Fruit fly (Drosophila melanogaster) whole organism, embryonic: ENCODE data around the gene Trs20.

Experiments used
- Asciz ChIP-seq: fragments of 200-800 bp; sonication (Bioruptor generic); optimal IDR thresholded peaks from 2 replicates; lab custom pipeline; 2017; ENCODE audit warnings: missing biosample characterization, mild to moderate bottlenecking, missing genetic modification characterization, missing genetic modification reagents
- CG10321 ChIP-seq: fragments of 200-800 bp; sonication (Bioruptor generic); IDR thresholded peaks from 2 replicates; pipeline ENCODE4 v1.3.6; 2022; ENCODE audit warnings: missing biosample characterization, missing genetic modification characterization
- CG10431 ChIP-seq: fragments of 200-800 bp; sonication (Bioruptor generic); optimal IDR thresholded peaks from 3 replicates; lab custom pipeline; 2018; ENCODE audit warnings: missing biosample characterization, mild to moderate bottlenecking, missing genetic modification characterization
- CG10543 ChIP-seq: fragments of 200-800 bp; sonication (Bioruptor generic); optimal IDR thresholded peaks from 3 replicates; lab custom pipeline; 2017; ENCODE audit warnings: missing biosample characterization, mild to moderate bottlenecking, missing genetic modification characterization, moderate library complexity
- CG14441 ChIP-seq: fragments of 200-800 bp; sonication (Bioruptor generic); IDR thresholded peaks from 2 replicates; pipeline ENCODE4 v1.3.6; 2022; ENCODE audit warnings: missing biosample characterization, missing genetic modification characterization
- CG1647 ChIP-seq: fragments of 200-800 bp; sonication (Bioruptor generic); optimal IDR thresholded peaks from 3 replicates; lab custom pipeline; 2016; ENCODE audit warnings: missing biosample characterization, missing genetic modification characterization
- CG1832 ChIP-seq: fragments of 200-800 bp; sonication (Bioruptor generic); optimal IDR thresholded peaks from 2 replicates; lab custom pipeline; 2017; ENCODE audit warnings: missing biosample characterization, mild to moderate bottlenecking, missing genetic modification characterization, inconsistent platforms
- CG2889 ChIP-seq: fragments of 200-800 bp; sonication (Bioruptor generic); IDR thresholded peaks from 3 replicates; pipeline ENCODE4 v1.3.6; 2022; ENCODE audit warnings: missing biosample characterization, missing genetic modification characterization
- CG30020 ChIP-seq: fragments of 200-800 bp; optimal IDR thresholded peaks from 2 replicates; lab custom pipeline; 2019; ENCODE audit warnings: missing biosample characterization, mild to moderate bottlenecking, missing genetic modification characterization, moderate library complexity
- CG30403 ChIP-seq: fragments of 200-800 bp; sonication (Bioruptor generic); optimal IDR thresholded peaks from 3 replicates; lab custom pipeline; 2016; ENCODE audit warnings: missing biosample characterization, missing genetic modification characterization
- CG4360 ChIP-seq: fragments of 200-800 bp; sonication (Bioruptor generic); IDR thresholded peaks from 2 replicates; pipeline ENCODE4 v1.3.6; 2022; ENCODE audit warnings: missing biosample characterization, missing genetic modification characterization
- CG4707 ChIP-seq: fragments of 200-800 bp; sonication (Bioruptor generic); optimal IDR thresholded peaks from 2 replicates; lab custom pipeline; 2018; ENCODE audit warnings: missing biosample characterization, mild to moderate bottlenecking, missing genetic modification characterization, moderate library complexity
- CG6683 ChIP-seq: fragments of 200-800 bp; sonication (Bioruptor generic); optimal IDR thresholded peaks from 2 replicates; lab custom pipeline; 2017; ENCODE audit warnings: missing biosample characterization, mild to moderate bottlenecking, missing genetic modification characterization, missing genetic modification reagents
- CG7928 ChIP-seq: fragments of 200-800 bp; sonication (Bioruptor generic); optimal IDR thresholded peaks from 2 replicates; lab custom pipeline; 2017; ENCODE audit warnings: missing biosample characterization, mild to moderate bottlenecking, missing genetic modification characterization
- CG8290 ChIP-seq, 3 experiments: fragments of 200-800 bp; sonication (Bioruptor generic); optimal IDR thresholded peaks; 2 replicates each; lab custom pipeline; 2016 to 2019; ENCODE audit warnings: missing biosample characterization in 3 of 3, missing genetic modification characterization in 3 of 3, mild to moderate bottlenecking in 2 of 3, moderate library complexity in 1 of 3
- CG9932 ChIP-seq: fragments of 200-800 bp; sonication (Bioruptor generic); IDR thresholded peaks from 2 replicates; pipeline ENCODE4 v1.3.6; 2022; ENCODE audit warnings: missing biosample characterization, missing genetic modification characterization
- Doc3 ChIP-seq: fragments of 200-800 bp; sonication (Bioruptor generic); IDR thresholded peaks from 3 replicates; pipeline ENCODE4 v1.3.6; 2022; ENCODE audit warnings: missing biosample characterization, missing genetic modification characterization; ENCODE audit not compliant: partially characterized antibody
- E2f2 ChIP-seq: fragments of 200-800 bp; sonication (Bioruptor generic); IDR thresholded peaks from 2 replicates; pipeline ENCODE4 v1.3.6; 2022; ENCODE audit warnings: missing biosample characterization, missing genetic modification characterization
- GATAe ChIP-seq: fragments of 200-800 bp; sonication (Bioruptor generic); conservative IDR thresholded peaks from 2 replicates; pipeline ENCODE4 v1.3.6; 2022; ENCODE audit warnings: missing biosample characterization, missing genetic modification characterization
- MESR4 ChIP-seq: fragments of 200-800 bp; sonication (Bioruptor generic); optimal IDR thresholded peaks from 2 replicates; lab custom pipeline; 2018; ENCODE audit warnings: missing biosample characterization, mild to moderate bottlenecking, missing genetic modification characterization, moderate library complexity
- Med ChIP-seq: fragments of 200-800 bp; sonication (Bioruptor generic); peaks from one replicate; lab custom pipeline; 2016; ENCODE audit warnings: missing biosample characterization, missing genetic modification characterization, mild to moderate bottlenecking, inconsistent platforms, moderate library complexity
- NFAT ChIP-seq: fragments of 200-800 bp; sonication (Bioruptor generic); IDR thresholded peaks from 2 replicates; pipeline ENCODE4 v1.3.6; 2022; ENCODE audit warnings: missing biosample characterization, missing genetic modification characterization
- amos ChIP-seq: fragments of 200-800 bp; sonication (Bioruptor generic); IDR thresholded peaks from 2 replicates; pipeline ENCODE4 v1.3.6; 2022; ENCODE audit warnings: missing biosample characterization, missing genetic modification characterization; ENCODE audit not compliant: partially characterized antibody
- crp ChIP-seq, 2 experiments: fragments of 200-800 bp; sonication (Bioruptor generic); optimal IDR thresholded peaks; 2 replicates in 1 of 2; 3 replicates in 1 of 2; lab custom pipeline; 2017; ENCODE audit warnings: missing biosample characterization in 2 of 2, missing genetic modification characterization in 2 of 2, mild to moderate bottlenecking in 1 of 2, moderate library complexity in 1 of 2
- dysf ChIP-seq: fragments of 200-800 bp; sonication (Bioruptor generic); IDR thresholded peaks from 3 replicates; pipeline ENCODE4 v1.3.6; 2022; ENCODE audit warnings: missing biosample characterization, missing genetic modification characterization
- exex ChIP-seq: fragments of 200-800 bp; sonication (Bioruptor generic); optimal IDR thresholded peaks from 4 replicates; lab custom pipeline; 2018; ENCODE audit warnings: missing biosample characterization, mild to moderate bottlenecking, missing genetic modification characterization, moderate library complexity
- fd102C ChIP-seq: fragments of 200-800 bp; sonication (Bioruptor generic); optimal IDR thresholded peaks from 2 replicates; lab custom pipeline; 2018; ENCODE audit warnings: missing biosample characterization, mild to moderate bottlenecking, missing genetic modification characterization, moderate library complexity
- gt ChIP-seq: fragments of 200-800 bp; sonication (Bioruptor generic); IDR thresholded peaks from 2 replicates; pipeline ENCODE4 v1.3.6; 2022; ENCODE audit warnings: missing biosample characterization, missing genetic modification characterization
- hkb ChIP-seq, 2 experiments: fragments of 200-800 bp in 1 of 2; fragments of >200 bp in 1 of 2; sonication (Bioruptor generic) in 1 of 2; IDR thresholded peaks in 1 of 2; optimal IDR thresholded peaks in 1 of 2; 2 replicates each; pipeline versions ENCODE4 v1.3.6 to Lab custom; 2017 to 2022; ENCODE audit warnings: missing biosample characterization in 1 of 2, missing genetic modification characterization in 1 of 2
- lab ChIP-seq: fragments of 200-800 bp; sonication (Bioruptor generic); optimal IDR thresholded peaks from 3 replicates; lab custom pipeline; 2017; ENCODE audit warnings: missing biosample characterization, missing genetic modification characterization, mild to moderate bottlenecking, moderate library complexity, missing genetic modification reagents
- mirr ChIP-seq: fragments of 200-800 bp; sonication (Bioruptor generic); optimal IDR thresholded peaks from 3 replicates; lab custom pipeline; 2018; ENCODE audit warnings: missing biosample characterization, mild to moderate bottlenecking, missing genetic modification characterization
- onecut ChIP-seq: fragments of 200-800 bp; sonication (Bioruptor generic); IDR thresholded peaks from 2 replicates; pipeline ENCODE4 v1.3.6; 2022; ENCODE audit warnings: missing biosample characterization, missing genetic modification characterization
- otp ChIP-seq: fragments of 200-800 bp; sonication (Bioruptor generic); IDR thresholded peaks from 3 replicates; pipeline ENCODE4, ENCODE4 v1.3.6; 2022; ENCODE audit warnings: missing biosample characterization, missing genetic modification characterization
- pan ChIP-seq, 4 experiments: fragments of >200 bp in 3 of 4; fragments of 200-800 bp in 1 of 4; sonication (Bioruptor generic) in 1 of 4; optimal IDR thresholded peaks in 3 of 4; IDR thresholded peaks in 1 of 4; 2 replicates each; pipeline versions ENCODE4 v1.3.6 to Lab custom; 2017 to 2022; ENCODE audit warnings: missing biosample characterization in 2 of 4, missing genetic modification characterization in 2 of 4, mixed read lengths in 1 of 4
- pb ChIP-seq: fragments of 200-800 bp; sonication (Bioruptor generic); optimal IDR thresholded peaks from 3 replicates; lab custom pipeline; 2016; ENCODE audit warnings: missing biosample characterization, missing genetic modification characterization
- ranshi ChIP-seq: fragments of 200-800 bp; sonication (Bioruptor generic); IDR thresholded peaks from 2 replicates; pipeline ENCODE4 v1.3.6; 2022; ENCODE audit warnings: missing biosample characterization, missing genetic modification characterization
- row ChIP-seq: fragments of 200-800 bp; sonication (Bioruptor generic); IDR thresholded peaks from 3 replicates; pipeline ENCODE4 v1.3.6; 2022; ENCODE audit warnings: missing biosample characterization, missing genetic modification characterization
- sd ChIP-seq: fragments of 200-800 bp; sonication (Bioruptor generic); optimal IDR thresholded peaks from 3 replicates; lab custom pipeline; 2018; ENCODE audit warnings: missing biosample characterization, mild to moderate bottlenecking, missing genetic modification characterization, moderate library complexity
- sim ChIP-seq: fragments of 200-800 bp; sonication (Bioruptor generic); IDR thresholded peaks from 2 replicates; pipeline ENCODE4 v1.3.6; 2022; ENCODE audit warnings: missing biosample characterization, missing genetic modification characterization
- sug ChIP-seq: fragments of 200-800 bp; optimal IDR thresholded peaks from 2 replicates; lab custom pipeline; 2019; ENCODE audit warnings: missing biosample characterization, mild to moderate bottlenecking, missing genetic modification characterization, moderate library complexity
- tgo ChIP-seq: fragments of 200-800 bp; sonication (Bioruptor generic); IDR thresholded peaks from 3 replicates; pipeline ENCODE4 v1.3.6; 2022; ENCODE audit warnings: missing biosample characterization, missing genetic modification characterization
- tll ChIP-seq, 2 experiments: fragments of 200-800 bp in 1 of 2; fragments of >200 bp in 1 of 2; sonication (Bioruptor generic) in 1 of 2; optimal IDR thresholded peaks; 2 replicates each; lab custom pipeline; 2017 to 2019; ENCODE audit warnings: missing biosample characterization in 2 of 2, missing genetic modification characterization in 2 of 2, mild to moderate bottlenecking in 1 of 2, moderate library complexity in 1 of 2
- usp ChIP-seq: fragments of >200 bp; optimal IDR thresholded peaks from 2 replicates; lab custom pipeline; 2017; ENCODE audit warnings: missing biosample characterization, missing genetic modification characterization
- vvl ChIP-seq: fragments of 200-800 bp; sonication (Bioruptor generic); IDR thresholded peaks from 2 replicates; pipeline ENCODE4 v1.3.6; 2022; ENCODE audit warnings: missing biosample characterization, missing genetic modification characterization

Gene Trs20

dm6 chr3L:16156788-16157208 is 25.4 kb upstream of the Trs20 start (continued):
- peak; percentile 74 for TF ChIP-seq NFAT (GFP tag; lab: Robert Waterston, UW)
- TF ChIP-seq exex (tag; lab: Kevin White, UChicago): peak; percentile 50
- TF ChIP-seq otp (GFP tag; lab: Robert Waterston, UW): no peak
- peak; percentile 87 for TF ChIP-seq vvl (GFP tag; lab: Robert Waterston, UW)
- 0 out of 2 replicates have a peak, but pooled peaks have one; percentile 23 for TF ChIP-seq CG4360 (GFP tag; lab: Robert Waterston, UW)
- peak; percentile 46 for TF ChIP-seq CG10543
- peak; percentile 77 for TF ChIP-seq sd (tag; lab: Kevin White, UChicago)
- no peak for TF ChIP-seq CG8290 (GFP tag; optimal IDR thresholded peaks at IDR 0.05; lab: Kevin White, UChicago)
- TF ChIP-seq CG8290 (tag; optimal IDR thresholded peaks at IDR 0.05; lab: Kevin White, UChicago): peak in 1 of 2 experiments; percentile 26
- TF ChIP-seq mirr (GFP tag; lab: Kevin White, UChicago): peak; percentile 76
- TF ChIP-seq CG14441 (GFP tag; lab: Robert Waterston, UW): peak; percentile 39; the same call in 1 of the 2 replicates
- peak; percentile 60; the same call in 1 of the 2 replicates for TF ChIP-seq GATAe (GFP tag; lab: Robert Waterston, UW)
- peak; percentile 63 for TF ChIP-seq lab
- TF ChIP-seq CG6683 (GFP tag; lab: Kevin White, UChicago): no peak
- TF ChIP-seq sug (tag; lab: Kevin White, UChicago): peak; percentile 57
- TF ChIP-seq, all 482 proteins: peak for 25

dm6 chr3L:16155547-16155946 is 24.1 kb upstream of the Trs20 start:
- TF ChIP-seq ranshi (GFP tag; lab: Robert Waterston, UW) (no peak), onecut (GFP tag; lab: Robert Waterston, UW) (peak; percentile 56), E2f2 (GFP tag; lab: Robert Waterston, UW) (no peak), pan (optimal IDR thresholded peaks at IDR 0.05; lab: Kevin White, UChicago) (no peak), pan (GFP tag; optimal IDR thresholded peaks at IDR 0.05 in 1 of 2, IDR thresholded peaks at IDR 0.05 in 1 of 2) (peak in 1 of 2 experiments; percentile 62), MESR4 (no peak), CG1832 (GFP tag; lab: Kevin White, UChicago) (no peak), Med (GFP tag; lab: Kevin White, UChicago) (peak; percentile 40), amos (GFP tag; lab: Robert Waterston, UW) (no peak), CG1647 (GFP tag; lab: Kevin White, UChicago) (no peak), tll (GFP tag; optimal IDR thresholded peaks at IDR 0.05; lab: Kevin White, UChicago) (no peak), gt (no peak), CG2889 (GFP tag; lab: Robert Waterston, UW) (no peak), tgo (no peak), row (GFP tag; lab: Robert Waterston, UW) (no peak), CG4707 (GFP tag; lab: Kevin White, UChicago) (no peak), sim (no peak), CG7928 (GFP tag; lab: Kevin White, UChicago) (no peak), Doc3 (no peak), pb (no peak), dysf (no peak), fd102C (GFP tag; lab: Kevin White, UChicago) (no peak), hkb (optimal IDR thresholded peaks at IDR 0.05; lab: Kevin White, UChicago) (no peak), hkb (GFP tag; IDR thresholded peaks at IDR 0.05; lab: Robert Waterston, UW) (no peak), CG10431 (no peak), crp (GFP tag; optimal IDR thresholded peaks at IDR 0.05; lab: Kevin White, UChicago) (no peak), usp (GFP tag; lab: Kevin White, UChicago) (no peak), CG30020 (no peak), CG30403 (GFP tag; lab: Kevin White, UChicago) (no peak), Asciz (GFP tag; lab: Kevin White, UChicago) (no peak), CG10321 (GFP tag; lab: Robert Waterston, UW) (peak; percentile 52; the same call in 1 of the 2 replicates), CG9932 (GFP tag; lab: Robert Waterston, UW) (no peak)
